Worm (Caenorhabditis elegans) whole organism, L1 larva: ENCODE measurements around the gene pho-10.

Experiments
- dpl-1 ChIP-seq, 3 experiments: fragments of 150-350 bp in 2 of 3; sonication (generic microtip) in 1 of 3; optimal IDR thresholded peaks; 2 replicates each; lab custom pipeline; 2014 to 2017; ENCODE audit warnings: missing biosample characterization in 3 of 3, missing genetic modification characterization in 3 of 3, missing genetic modification reagents in 3 of 3
- dsc-1 ChIP-seq: sonication (generic microtip); optimal IDR thresholded peaks from 2 replicates; lab custom pipeline; 2016; ENCODE audit warnings: mild to moderate bottlenecking, missing genetic modification characterization, missing compliant biosample characterization
- elt-3 ChIP-seq, 6 experiments: fragments of 150-350 bp in 1 of 6; sonication (generic microtip); optimal IDR thresholded peaks; 2 replicates each; lab custom pipeline; 2017 to 2018; ENCODE audit warnings: missing biosample characterization in 6 of 6, missing genetic modification characterization in 6 of 6, inconsistent platforms in 1 of 6
- fos-1 ChIP-seq: fragments of 150-350 bp; optimal IDR thresholded peaks from 2 replicates; lab custom pipeline; 2014; ENCODE audit warnings: missing biosample characterization, missing genetic modification characterization
- lin-15B ChIP-seq: fragments of 150-350 bp; sonication (generic microtip); optimal IDR thresholded peaks from 3 replicates; lab custom pipeline; 2014; ENCODE audit warnings: missing biosample characterization, missing genetic modification characterization
- lin-35 ChIP-seq, 2 experiments: fragments of 150-350 bp; optimal IDR thresholded peaks; 2 replicates each; lab custom pipeline; 2014; ENCODE audit warnings: missing biosample characterization in 2 of 2, missing genetic modification characterization in 2 of 2, missing genetic modification reagents in 2 of 2
- mdl-1 ChIP-seq, 2 experiments: fragments of 150-350 bp; optimal IDR thresholded peaks; 2 replicates each; lab custom pipeline; 2014 to 2017; ENCODE audit warnings: missing biosample characterization in 2 of 2, missing genetic modification characterization in 2 of 2, inconsistent platforms in 1 of 2
- nhr-47 ChIP-seq: sonication (generic microtip); optimal IDR thresholded peaks from 2 replicates; lab custom pipeline; 2016; ENCODE audit warnings: mild to moderate bottlenecking, missing genetic modification characterization, moderate library complexity, missing compliant biosample characterization
- pag-3 ChIP-seq: sonication (generic microtip); optimal IDR thresholded peaks from 2 replicates; lab custom pipeline; 2017; ENCODE audit warnings: missing genetic modification characterization, mild to moderate bottlenecking, missing compliant biosample characterization, antibody characterized with exemption, borderline replicate concordance; ENCODE audit not compliant: insufficient read depth
- snpc-4 ChIP-seq: fragments of 150-350 bp; optimal IDR thresholded peaks from 2 replicates; lab custom pipeline; 2014; ENCODE audit warnings: missing biosample characterization, missing genetic modification characterization
- unc-86 ChIP-seq: sonication (generic microtip); optimal IDR thresholded peaks from 2 replicates; lab custom pipeline; 2016; ENCODE audit warnings: missing genetic modification characterization, missing compliant biosample characterization

DNA sequence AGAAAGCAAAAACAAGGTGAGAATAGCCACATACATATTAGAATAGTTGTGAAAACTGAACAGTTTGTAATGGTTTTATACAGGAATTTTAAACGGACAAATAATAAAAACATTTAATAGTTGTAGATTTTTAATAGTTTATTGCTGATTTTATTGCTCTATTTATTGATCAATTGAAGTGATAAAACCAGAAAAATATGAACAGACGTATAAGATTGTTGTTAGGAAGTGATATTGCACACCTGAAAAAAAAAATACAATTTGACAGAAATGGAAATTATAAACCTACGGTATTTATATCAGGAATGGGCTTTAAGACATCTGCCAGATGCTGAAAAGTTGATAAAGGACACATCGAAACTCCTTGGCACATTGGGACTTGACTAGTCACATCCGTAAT, 2.5 kb downstream of the pho-10 start, which contains the start of gene C05C10.8:
- TF ChIP-seq nhr-47 (tag; lab: Kevin White, UChicago) (no peak), lin-15B (tag; lab: Kevin White, UChicago) (no peak), snpc-4 (tag; lab: Kevin White, UChicago) (no peak), unc-86 (tag; lab: Kevin White, UChicago) (no peak), mdl-1 (tag; optimal IDR thresholded peaks at IDR 0.05; lab: Kevin White, UChicago) (no peak), pag-3 (tag; lab: Kevin White, UChicago) (no peak), fos-1 (tag; lab: Kevin White, UChicago) (no peak), dpl-1 (GFP tag; optimal IDR thresholded peaks at IDR 0.05; lab: Kevin White, UChicago) (no peak), dsc-1 (no peak), lin-35 (GFP tag; optimal IDR thresholded peaks at IDR 0.05; lab: Kevin White, UChicago) (no peak), elt-3 (tag; optimal IDR thresholded peaks at IDR 0.05; lab: Kevin White, UChicago) (no peak)
